Worm (Caenorhabditis elegans): Measurements from ENCODE around the gene R09E12.9.
"Not testable (repeated sequence)": the region's sequence is repeated elsewhere in the genome, so short reads cannot be mapped to it uniquely, and the experiment has no call there.

R09E12.9 gene

ce11 chrV:817182-817581 lies 39.8 kb downstream of the R09E12.9 start, which contains the start of gene R13D11.1:
R13D11.1 (plus strand) TSS chrV:817482.
- no peak for TF ChIP-seq unc-62 (GFP tag; optimal IDR thresholded peaks at IDR 0.05)

ce11 chrV:820629-821028 lies 43.2 kb downstream of the R09E12.9 start, which contains the start of gene srx-32:
srx-32 (minus strand) TSS chrV:820729.
- TF ChIP-seq unc-62 (GFP tag; optimal IDR thresholded peaks at IDR 0.05) = not testable (repeated sequence)

ce11 chrV:822922-823321 lies 45.5 kb downstream of the R09E12.9 start, which contains the start of gene srx-31:
srx-31 (minus strand) TSS chrV:823022.
- not testable (repeated sequence) for TF ChIP-seq unc-62 (GFP tag; optimal IDR thresholded peaks at IDR 0.05)

ce11 chrV:826097-826496 lies 48.7 kb downstream of the R09E12.9 start, which contains the start of gene F41H8.2:
F41H8.2 (plus strand) TSS chrV:826397.
- TF ChIP-seq unc-62 (GFP tag; optimal IDR thresholded peaks at IDR 0.05) = no peak
